Worm (Caenorhabditis elegans): Measurements from ENCODE around the gene pals-23.
"Not testable (repeated sequence)": the region's sequence is repeated elsewhere in the genome, so short reads cannot be mapped to it uniquely, and the experiment has no call there.

DNA sequence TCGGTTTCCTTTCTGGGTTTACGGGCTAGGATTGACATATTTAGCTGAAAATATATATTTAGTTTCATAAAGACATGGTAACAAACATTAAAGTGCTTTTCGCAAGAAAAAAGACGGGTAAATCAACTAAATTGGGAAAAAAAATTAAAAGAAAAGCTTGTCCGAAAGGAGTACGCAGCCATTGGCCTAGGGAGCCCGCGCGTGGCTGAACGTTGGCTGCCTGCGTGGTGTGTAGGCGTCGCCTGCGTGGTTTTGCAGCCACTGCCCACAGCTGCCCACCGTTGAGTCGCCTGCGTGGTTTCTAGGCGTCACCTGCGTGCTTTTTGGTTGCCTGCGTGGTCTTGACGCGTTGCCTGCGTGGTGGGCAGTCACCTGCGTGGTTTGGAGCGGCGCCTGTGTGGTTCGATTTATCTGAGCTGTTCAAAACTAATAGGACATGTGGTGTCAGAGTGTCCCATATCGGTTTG lies 2.6 kb upstream of the pals-23 start, which contains the start of gene C29F9.12:
- TF ChIP-seq him-1, dao-5, W03F9.2 (tag; optimal IDR thresholded peaks at IDR 0.05): not testable (repeated sequence)
